Fruit fly (Drosophila melanogaster) ovary, adult (tissue): ENCODE data around the gene CG1636.

Experiments
- CG17801 ChIP-seq: fragments of 200-800 bp; optimal IDR thresholded peaks from 2 replicates; lab custom pipeline; 2019; ENCODE audit warnings: missing biosample characterization, mild to moderate bottlenecking, missing genetic modification characterization, moderate library complexity; ENCODE audit not compliant: partially characterized antibody

Gene CG1636

DNA sequence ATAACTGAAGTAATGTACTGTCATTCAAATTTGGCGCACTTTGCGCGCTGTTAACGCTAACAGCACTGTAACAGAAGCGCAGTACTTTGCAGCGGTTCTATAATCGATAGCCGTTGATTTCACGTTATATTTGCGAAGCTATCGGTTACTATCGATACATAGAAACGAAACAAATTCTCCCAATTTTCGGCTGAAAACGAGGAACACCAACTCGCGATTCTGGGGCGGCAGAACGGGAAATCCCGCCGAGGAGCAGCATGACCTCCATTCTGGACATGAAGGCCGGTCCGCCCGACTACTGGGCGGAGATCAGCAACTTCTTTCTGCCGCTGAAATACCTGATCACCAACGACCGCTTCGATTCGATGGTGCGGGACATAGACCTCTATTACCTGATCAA is at the start of gene CG1636:
TSS of gene CG1636 (plus strand) at position 122 of the 400 bp plus-strand sequence.
- TF ChIP-seq CG17801 (GFP tag; lab: Kevin White, UChicago), result no peak

dm6 chrX:8227942-8228341 is 45.3 kb upstream of the CG1636 start:
- no peak for TF ChIP-seq CG17801 (GFP tag; lab: Kevin White, UChicago)

DNA sequence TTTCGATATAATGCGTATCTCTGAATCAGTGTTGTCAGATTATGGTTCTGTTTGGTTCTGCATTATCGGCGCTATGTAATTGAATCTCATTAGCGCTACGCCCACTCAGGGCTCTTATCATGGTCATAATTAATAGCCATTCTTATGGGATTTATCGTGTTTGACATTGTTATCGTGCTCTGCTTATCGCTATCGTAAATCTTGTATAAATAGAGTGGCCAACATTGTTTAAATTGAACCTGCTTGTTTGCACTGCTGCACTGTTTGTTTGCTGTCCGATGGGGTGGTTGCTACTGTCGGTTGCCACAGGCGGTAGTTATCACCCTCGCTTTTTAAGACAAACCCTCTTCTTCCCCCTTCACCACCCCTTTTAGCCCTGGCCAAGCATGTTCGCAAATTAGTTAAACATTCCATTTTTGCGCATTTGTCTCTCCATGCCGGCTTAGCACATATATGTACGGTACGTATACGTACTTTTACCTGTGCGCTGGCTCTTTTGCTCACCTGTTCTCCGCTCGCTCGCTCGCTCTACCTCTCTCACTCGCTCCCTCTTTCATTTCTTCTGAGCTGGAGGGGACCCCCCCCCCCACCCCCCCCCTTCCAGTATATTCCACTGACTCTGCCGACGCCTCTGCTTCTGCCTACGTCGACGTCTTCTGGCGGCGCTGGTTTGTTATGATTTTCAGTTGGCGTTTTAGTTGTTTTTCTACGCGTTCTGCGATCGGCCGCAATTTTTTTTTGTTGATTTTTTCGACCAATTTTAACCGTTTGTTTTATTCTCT is 43.1 kb upstream of the CG1636 start:
- TF ChIP-seq CG17801 (GFP tag; lab: Kevin White, UChicago), result peak; percentile 53

dm6 chrX:8231241-8232028 is 41.8 kb upstream of the CG1636 start:
- peak; percentile 99 for TF ChIP-seq CG17801 (GFP tag; lab: Kevin White, UChicago)

DNA sequence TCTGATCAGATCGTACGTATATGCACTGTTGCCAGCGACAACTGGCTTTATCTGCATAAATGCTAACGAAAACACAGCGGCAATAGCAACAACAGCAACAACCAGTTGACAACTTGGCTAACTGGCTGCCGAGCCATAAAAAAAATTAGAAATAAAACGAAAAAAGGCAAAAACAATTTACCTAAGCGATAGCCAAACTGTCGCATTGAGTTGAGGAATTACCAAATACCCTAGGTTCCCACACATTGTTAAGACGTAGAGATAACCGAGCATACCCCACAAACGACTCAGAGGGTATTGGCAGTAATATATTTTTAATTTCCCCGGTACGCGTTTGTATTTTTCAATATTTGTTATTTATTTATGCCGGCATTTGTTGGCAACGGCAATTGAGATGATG is 40.0 kb upstream of the CG1636 start:
- no peak for TF ChIP-seq CG17801 (GFP tag; lab: Kevin White, UChicago)

DNA sequence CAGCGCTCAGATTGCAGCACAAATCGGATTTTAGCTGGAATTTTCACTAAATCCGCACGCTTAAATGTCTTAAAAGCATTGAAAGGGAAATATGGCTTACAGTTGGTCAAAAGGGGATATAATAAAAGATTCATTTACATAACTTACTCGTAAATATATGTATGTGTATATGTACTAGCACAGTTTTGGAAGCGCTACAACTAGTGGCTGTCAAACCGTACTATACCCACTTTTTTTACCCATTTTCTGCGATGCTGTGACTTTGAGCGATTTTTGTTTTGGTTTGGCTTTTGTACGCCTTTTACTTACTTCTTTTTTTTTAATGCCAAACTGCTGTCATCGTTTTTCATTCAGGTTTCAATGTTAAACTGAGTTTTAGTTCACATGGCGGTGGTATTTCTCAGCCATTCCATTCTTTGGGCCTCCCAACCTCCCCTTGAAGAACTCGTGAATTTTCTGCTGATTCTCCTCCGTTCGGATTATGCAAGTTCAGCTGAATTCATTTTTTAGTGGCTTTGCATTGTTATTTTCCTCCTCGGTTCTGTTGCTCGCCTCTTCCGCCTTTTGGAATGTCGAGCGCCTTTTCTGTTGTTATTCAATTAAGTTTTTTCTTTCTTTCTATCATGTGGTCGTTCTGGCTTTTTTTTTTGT is 39.2 kb upstream of the CG1636 start:
- peak; percentile 52 for TF ChIP-seq CG17801 (GFP tag; lab: Kevin White, UChicago)

- TF ChIP-seq CG17801 (GFP tag; lab: Kevin White, UChicago), result peak; percentile 62
These were observed 32.8 kb upstream of the CG1636 start, which contains the start of gene CG2147 for dm6 chrX:8240431-8240830. Gene CG2147, plus strand, starts transcription at chrX:8240684.

DNA sequence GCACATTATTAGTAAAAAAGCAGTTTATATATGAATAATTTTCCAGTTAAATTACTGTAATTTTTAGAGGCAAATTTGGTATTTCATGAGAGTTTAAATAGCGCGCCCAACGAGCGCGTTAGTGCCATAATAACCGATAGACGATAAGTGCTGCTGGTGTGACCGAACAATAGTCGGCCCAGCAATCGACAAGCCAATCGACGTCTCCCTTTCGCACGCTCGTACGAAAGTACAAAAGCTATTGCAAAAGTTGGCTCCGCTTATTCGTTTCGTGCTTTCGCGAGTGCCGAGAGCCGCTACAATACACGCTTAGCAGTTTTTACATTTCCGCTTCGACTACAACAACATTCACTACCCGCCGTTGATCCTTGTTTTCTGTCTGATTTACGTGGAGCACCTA is 30.9 kb upstream of the CG1636 start, which contains the start of gene Trxr1:
TSS of gene Trxr1 (plus strand) at position 231 of the 400 bp plus-strand sequence.
- TF ChIP-seq CG17801 (GFP tag; lab: Kevin White, UChicago), result peak; percentile 68

dm6 chrX:8243251-8243650 is 30.0 kb upstream of the CG1636 start:
- TF ChIP-seq CG17801 (GFP tag; lab: Kevin White, UChicago), result no peak

dm6 chrX:8243966-8244895 is 29.0 kb upstream of the CG1636 start, which contains the start of gene sni:
Gene sni, minus strand, starts transcription at chrX:8244016.
- TF ChIP-seq CG17801 (GFP tag; lab: Kevin White, UChicago), result peak; percentile 17

dm6 chrX:8251268-8251996 is 21.8 kb upstream of the CG1636 start, which contains the start of gene ND-75:
Gene ND-75, minus strand, starts transcription at chrX:8251687.
- no peak for TF ChIP-seq CG17801 (GFP tag; lab: Kevin White, UChicago)

- TF ChIP-seq CG17801 (GFP tag; lab: Kevin White, UChicago), result no peak
These were observed 20.8 kb upstream of the CG1636 start, which contains the start of gene CG1632 for dm6 chrX:8252284-8252886. Gene CG1632, plus strand, starts transcription at chrX:8252670.
